Worm (Caenorhabditis elegans) whole organism, L3 larva: ENCODE data around the gene Y57G11C.48.

ENCODE experiments used
- nhr-12 ChIP-seq: fragments of 150-350 bp; optimal IDR thresholded peaks from 2 replicates; lab custom pipeline; 2014; ENCODE audit warnings: missing biosample characterization, missing genetic modification characterization
- nhr-67 ChIP-seq: fragments of 150-350 bp; optimal IDR thresholded peaks from 2 replicates; lab custom pipeline; 2014; ENCODE audit warnings: missing biosample characterization, missing genetic modification characterization
- nhr-76 ChIP-seq: fragments of 150-350 bp; sonication (generic microtip); optimal IDR thresholded peaks from 5 replicates; lab custom pipeline; 2014; ENCODE audit warnings: missing biosample characterization, missing genetic modification characterization
- snpc-4 ChIP-seq: fragments of 150-350 bp; optimal IDR thresholded peaks from 2 replicates; lab custom pipeline; 2014; ENCODE audit warnings: missing biosample characterization, missing genetic modification characterization

- TF ChIP-seq nhr-67 (tag; lab: Kevin White, UChicago) (no peak), nhr-12 (tag; lab: Kevin White, UChicago) (no peak), snpc-4 (tag; lab: Kevin White, UChicago) (no peak), nhr-76 (no peak)
Measured at ce11 chrIV:14932640-14933039, 11.5 kb downstream of the Y57G11C.48 start, which contains the start of gene Y57G11C.1131.
